Fruit fly (Drosophila melanogaster) whole organism: ENCODE results near the gene alph.

Source experiments
- CG8478 ChIP-seq: fragments of >200 bp; optimal IDR thresholded peaks from 2 replicates; lab custom pipeline; 2018; ENCODE audit warnings: inconsistent platforms
- EcR ChIP-seq, 2 experiments: fragments of >200 bp; optimal IDR thresholded peaks; 2 replicates each; lab custom pipeline; 2017; ENCODE audit warnings: missing biosample characterization in 2 of 2, missing genetic modification characterization in 2 of 2, missing genetic modification reagents in 2 of 2

dm6 chr3R:29566997-29567670 lies 24.5 kb upstream of the alph start:
- TF ChIP-seq EcR (GFP tag; optimal IDR thresholded peaks at IDR 0.05; lab: Kevin White, UChicago) = no peak
- no peak for TF ChIP-seq CG8478 (lab: Kevin White, UChicago)
